Worm (Caenorhabditis elegans): ENCODE data around the gene F56C3.9.
"Not testable (repeated sequence)": the region's sequence is repeated elsewhere in the genome, so short reads cannot be mapped to it uniquely, and the experiment has no call there.

Gene F56C3.9

DNA sequence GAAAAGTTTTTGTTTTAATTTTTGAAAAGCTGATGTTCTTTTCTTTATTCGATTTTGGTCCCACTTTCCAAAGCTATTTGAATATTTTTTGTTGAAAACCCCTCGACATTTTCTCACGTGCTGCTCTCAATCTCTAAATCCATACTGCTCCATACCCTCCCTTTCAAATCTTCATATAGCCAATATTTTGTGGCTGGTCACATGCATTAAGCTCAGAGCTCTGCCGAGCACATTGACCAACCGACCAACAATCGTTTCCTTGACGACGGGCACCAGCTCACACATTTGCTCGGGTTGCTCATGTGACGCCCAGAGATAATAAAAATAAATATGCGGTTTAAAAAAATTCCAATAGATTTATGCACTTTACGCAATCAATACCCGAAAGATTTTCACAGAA lies 45.1 kb upstream of the F56C3.9 start (continued):
- TF ChIP-seq unc-62 (GFP tag; optimal IDR thresholded peaks at IDR 0.05), result no peak
- TF ChIP-seq gmeb-1 (tag; optimal IDR thresholded peaks at IDR 0.05), result no peak
- TF ChIP-seq dmd-4 (tag; optimal IDR thresholded peaks at IDR 0.05), result no peak
- no peak for TF ChIP-seq sma-9 (GFP tag; optimal IDR thresholded peaks at IDR 0.05)
- no peak for TF ChIP-seq sma-9 (tag; optimal IDR thresholded peaks at IDR 0.05)
- TF ChIP-seq unc-55 (GFP tag; optimal IDR thresholded peaks at IDR 0.05), result no peak
- no peak for TF ChIP-seq nhr-12 (tag; optimal IDR thresholded peaks at IDR 0.05)
- no peak for TF ChIP-seq blmp-1 (tag; optimal IDR thresholded peaks at IDR 0.05; ENCODE audit: insufficient read depth)

DNA sequence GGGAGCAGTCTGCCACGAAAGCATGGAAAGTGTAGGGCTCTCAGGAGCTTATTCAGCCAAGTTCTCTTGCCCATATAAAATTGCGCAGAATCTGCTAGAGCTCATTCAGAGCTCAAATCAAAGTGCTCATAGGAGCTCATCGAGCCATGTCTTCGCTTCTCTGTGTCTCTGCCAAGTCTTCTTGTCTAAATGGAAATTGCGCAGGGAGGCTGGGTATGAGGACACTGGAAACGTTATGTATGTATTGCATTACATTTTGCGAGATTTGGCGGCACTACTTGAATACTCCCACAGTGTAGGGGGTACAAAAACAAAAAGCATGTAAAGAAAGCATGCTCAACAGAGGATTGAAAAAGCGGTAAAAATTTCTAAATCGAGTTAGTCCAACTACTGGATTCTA lies 43.3 kb upstream of the F56C3.9 start:
- TF ChIP-seq nhr-129 (tag; optimal IDR thresholded peaks at IDR 0.05) (peak; percentile 47), lsy-2 (tag; optimal IDR thresholded peaks at IDR 0.05) (peak in 1 of 2 experiments; percentile 10), aly-2 (tag; optimal IDR thresholded peaks at IDR 0.05) (no peak), ztf-1 (GFP tag; conservative IDR thresholded peaks at IDR 0.05) (no peak), unc-55 (GFP tag; optimal IDR thresholded peaks at IDR 0.05) (peak; percentile 51), skn-1 (tag; optimal IDR thresholded peaks at IDR 0.05) (no peak), ceh-16 (tag; optimal IDR thresholded peaks at IDR 0.05) (no peak), lin-11 (tag; optimal IDR thresholded peaks at IDR 0.05) (peak; percentile 5), sem-4 (tag; optimal IDR thresholded peaks at IDR 0.05) (no peak), nhr-237 (tag; optimal IDR thresholded peaks at IDR 0.05) (no peak), unc-62 (GFP tag; optimal IDR thresholded peaks at IDR 0.05) (no peak), Y55F3AM.14 (GFP tag; optimal IDR thresholded peaks at IDR 0.05) (no peak), fos-1 (tag; optimal IDR thresholded peaks at IDR 0.05) (no peak), egl-27 (tag; optimal IDR thresholded peaks at IDR 0.05) (no peak), alr-1 (tag; optimal IDR thresholded peaks at IDR 0.05) (no peak)

DNA sequence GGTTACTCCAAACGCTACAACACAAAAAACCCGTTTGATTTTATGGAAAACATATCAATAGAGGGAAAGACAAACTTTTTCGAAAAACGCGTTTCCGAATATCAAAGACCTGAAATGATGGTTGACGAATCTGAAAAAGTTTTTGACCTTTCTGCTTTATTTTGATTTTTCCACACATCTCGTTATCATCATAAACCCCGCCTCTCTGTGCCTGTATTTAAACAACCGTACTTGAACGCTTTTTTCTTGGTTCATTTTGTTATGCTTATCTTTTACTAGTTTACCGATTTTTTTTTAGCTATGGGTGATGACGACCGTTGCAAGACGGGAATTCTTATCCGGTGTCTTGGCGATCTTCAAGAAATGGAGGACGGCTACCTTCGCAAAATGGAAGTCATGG lies 36.9 kb upstream of the F56C3.9 start, which contains the start of gene F19G12.1:
F19G12.1 (plus strand) TSS at position 301 of the 400 bp plus-strand sequence.
- not testable (repeated sequence) for TF ChIP-seq lsy-2, nhr-129, nhr-21 (tag; optimal IDR thresholded peaks at IDR 0.05)

DNA sequence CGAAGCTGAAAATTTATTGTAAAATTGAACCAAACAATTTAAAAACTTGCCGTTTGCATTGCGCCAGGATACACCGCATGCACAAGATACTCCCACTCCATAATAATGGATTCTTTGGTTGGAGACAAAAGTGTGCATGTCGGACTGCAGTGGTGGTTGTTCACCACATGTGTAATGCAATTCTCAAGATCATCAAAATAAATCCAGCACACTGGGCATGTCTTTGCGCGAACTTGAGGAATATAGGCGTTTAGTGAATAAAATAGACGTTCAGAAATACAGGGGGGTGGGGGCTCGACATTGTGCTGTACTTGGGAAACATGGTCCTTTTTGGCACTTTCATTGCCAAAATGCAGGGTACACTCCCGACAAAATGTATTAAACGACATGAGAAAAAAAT lies 32.6 kb upstream of the F56C3.9 start, which contains the start of gene F19G12.11:
F19G12.11 (minus strand) TSS at position 101 of the 400 bp plus-strand sequence.
- TF ChIP-seq ztf-1 (GFP tag; conservative IDR thresholded peaks at IDR 0.05) (no peak), ama-1 (optimal IDR thresholded peaks at IDR 0.05) (no peak), nhr-10 (tag; optimal IDR thresholded peaks at IDR 0.05) (no peak), ceh-82 (tag; optimal IDR thresholded peaks at IDR 0.05) (no peak), dmd-4 (tag; optimal IDR thresholded peaks at IDR 0.05) (no peak), mab-5 (tag; optimal IDR thresholded peaks at IDR 0.05) (no peak), nhr-6 (tag; optimal IDR thresholded peaks at IDR 0.05) (no peak), lsy-2 (tag; optimal IDR thresholded peaks at IDR 0.05) (no peak), elt-3 (tag; optimal IDR thresholded peaks at IDR 0.05) (no peak), skn-1 (tag; optimal IDR thresholded peaks at IDR 0.05) (no peak), peb-1 (tag; optimal IDR thresholded peaks at IDR 0.05) (no peak), crh-2 (tag; optimal IDR thresholded peaks at IDR 0.05) (no peak)

DNA sequence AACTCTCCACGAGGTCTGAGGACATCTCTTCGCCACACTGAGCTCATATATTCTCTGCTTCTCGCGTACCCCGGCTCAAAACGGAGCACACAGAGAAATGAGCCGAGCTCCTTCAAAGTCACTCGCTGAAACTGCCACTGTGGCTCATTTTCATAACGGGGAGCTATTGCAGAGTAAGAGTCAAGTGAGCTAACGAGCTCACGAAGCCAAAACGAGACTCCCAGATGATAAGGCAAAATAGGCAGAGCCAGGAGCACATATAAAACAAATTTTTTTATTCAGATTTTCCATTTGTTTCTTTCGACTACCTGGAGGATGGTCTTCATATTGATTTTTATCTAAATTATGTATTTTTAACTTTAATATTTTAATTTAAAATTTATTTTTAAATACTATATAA lies 30.7 kb upstream of the F56C3.9 start, which contains the start of gene F19G12.3:
F19G12.3 (plus strand) TSS at position 301 of the 400 bp plus-strand sequence.
- TF ChIP-seq snpc-4 (tag; optimal IDR thresholded peaks at IDR 0.05) (no peak), alr-1 (tag; optimal IDR thresholded peaks at IDR 0.05) (no peak), lsy-2 (tag; optimal IDR thresholded peaks at IDR 0.05) (no peak), crh-2 (tag; optimal IDR thresholded peaks at IDR 0.05) (no peak), dmd-4 (tag; optimal IDR thresholded peaks at IDR 0.05) (no peak), R02D3.7 (tag; optimal IDR thresholded peaks at IDR 0.05) (no peak), ztf-4 (tag; optimal IDR thresholded peaks at IDR 0.05) (no peak), gmeb-1 (tag; optimal IDR thresholded peaks at IDR 0.05) (no peak), ceh-82 (tag; optimal IDR thresholded peaks at IDR 0.05) (no peak), Y55F3AM.14 (GFP tag; optimal IDR thresholded peaks at IDR 0.05) (no peak), unc-62 (GFP tag; optimal IDR thresholded peaks at IDR 0.05) (no peak)

DNA sequence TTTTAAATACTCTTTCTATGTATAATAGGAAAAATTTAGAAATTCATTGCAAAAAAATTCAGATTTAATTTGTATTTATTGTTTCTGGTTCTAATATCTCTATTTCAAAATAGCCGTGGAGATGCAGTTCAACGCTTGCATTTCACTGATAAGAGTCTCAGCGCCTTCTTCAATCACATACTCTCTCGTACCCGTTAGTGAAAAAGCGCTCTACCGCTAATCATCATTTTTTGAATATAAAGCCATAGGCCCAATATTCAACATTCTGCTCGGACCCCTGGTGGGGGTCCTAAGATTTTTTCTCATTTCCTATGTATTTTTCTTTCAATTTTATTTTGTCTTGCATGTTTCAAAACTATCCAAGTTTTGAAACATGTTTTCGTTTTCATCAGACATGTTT lies 26.7 kb upstream of the F56C3.9 start:
- TF ChIP-seq mdl-1 (tag; optimal IDR thresholded peaks at IDR 0.05) (no peak), skn-1 (tag; optimal IDR thresholded peaks at IDR 0.05) (peak; percentile 99)
